Worm (Caenorhabditis elegans): ENCODE data around the gene K08D8.10.

ce11 chrIV:12900267-12900666, at the start of gene K08D8.10:
- no peak for TF ChIP-seq daf-12 (tag; optimal IDR thresholded peaks at IDR 0.05)
- no peak for TF ChIP-seq ceh-82 (tag; optimal IDR thresholded peaks at IDR 0.05)
- no peak for TF ChIP-seq pqm-1 (tag; optimal IDR thresholded peaks at IDR 0.05)
- TF ChIP-seq php-3 (GFP tag; IDR thresholded peaks at IDR 0.05), result no peak
